Worm (Caenorhabditis elegans): Measurements from ENCODE around the gene C38C3.6.

- TF ChIP-seq nhr-11 (tag; optimal IDR thresholded peaks at IDR 0.05) (no peak), ceh-6 (GFP tag; optimal IDR thresholded peaks at IDR 0.05) (no peak), ama-1 (optimal IDR thresholded peaks at IDR 0.05) (no peak)
Measured at ce11 chrV:1511537-1511936, 20.1 kb upstream of the C38C3.6 start, which contains the start of gene nhr-260.
